Fruit fly (Drosophila melanogaster): ENCODE results near the gene if.

Gene if

DNA sequence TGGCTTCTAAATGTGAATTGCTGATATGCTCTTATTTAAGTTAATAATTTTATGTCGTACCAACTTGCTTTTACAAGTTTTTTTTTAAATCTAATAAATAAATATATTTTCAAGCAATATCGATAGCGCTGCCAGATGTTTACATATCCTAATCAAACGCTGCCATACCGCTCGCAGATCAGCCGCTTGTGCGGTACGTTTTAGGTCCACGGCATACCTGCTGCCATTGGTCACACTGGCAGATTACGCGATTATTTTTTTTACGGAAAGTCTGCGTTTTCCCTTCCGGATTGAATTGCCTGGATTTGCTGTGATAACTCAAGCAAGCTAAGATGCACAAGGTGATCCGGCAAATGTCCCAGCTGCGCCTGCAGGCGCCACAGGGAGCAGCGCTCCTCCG is 509 bp upstream of the if start, which contains the start of gene mRpL22 (continued):
- TF ChIP-seq CG4854 (GFP tag; optimal IDR thresholded peaks at IDR 0.05) (no peak), CG13287 (GFP tag; IDR thresholded peaks at IDR 0.05; ENCODE audit: partially characterized antibody) (0 out of 2 replicates have a peak, but pooled peaks have one; percentile 17), CG14710 (tag; optimal IDR thresholded peaks at IDR 0.05) (peak; percentile 56), Usf (GFP tag; optimal IDR thresholded peaks at IDR 0.05) (no peak), CG11504 (tag; optimal IDR thresholded peaks at IDR 0.05) (peak; percentile 32), Gsc (GFP tag; IDR thresholded peaks at IDR 0.05) (no peak), gfzf (GFP tag; optimal IDR thresholded peaks at IDR 0.05) (peak; percentile 71), HmgZ (tag; optimal IDR thresholded peaks at IDR 0.05) (no peak), Abd-B (GFP tag; optimal IDR thresholded peaks at IDR 0.05) (no peak), CG18476 (GFP tag; optimal IDR thresholded peaks at IDR 0.05) (no peak), Rfx (GFP tag; IDR thresholded peaks at IDR 0.05) (peak; percentile 31; the same call in 1 of the 2 replicates), Fer3 (tag; optimal IDR thresholded peaks at IDR 0.05) (no peak), BEAF-32 (GFP tag; optimal IDR thresholded peaks at IDR 0.05) (peak; percentile 56), CG12299 (tag; optimal IDR thresholded peaks at IDR 0.05) (no peak), CkIIα-i1 (GFP tag; IDR thresholded peaks at IDR 0.05) (no peak), Sin3A (optimal IDR thresholded peaks at IDR 0.05) (peak; percentile 36), CG7271 (tag; optimal IDR thresholded peaks at IDR 0.05) (no peak), Pdp1 (GFP tag; optimal IDR thresholded peaks at IDR 0.05) (peak in 1 of 2 experiments; percentile 65), CG11560 (tag; IDR thresholded peaks at IDR 0.05) (no peak), knrl (GFP tag; IDR thresholded peaks at IDR 0.05; ENCODE audit: partially characterized antibody) (peak; percentile 19; the same call in 1 of the 3 replicates), CG3847 (GFP tag; IDR thresholded peaks at IDR 0.05) (peak; percentile 70), MESR4 (GFP tag; optimal IDR thresholded peaks at IDR 0.05) (peak; percentile 88), crp (GFP tag; optimal IDR thresholded peaks at IDR 0.05) (peak in 1 of 2 experiments; percentile 77), CG17361 (GFP tag; IDR thresholded peaks at IDR 0.05) (peak; percentile 11; the same call in 1 of the 3 replicates), CG13624 (GFP tag; optimal IDR thresholded peaks at IDR 0.05) (no peak), Bgb (GFP tag; IDR thresholded peaks at IDR 0.05; ENCODE audit: partially characterized antibody) (peak; percentile 32; the same call in 1 of the 2 replicates), CG11093 (GFP tag; IDR thresholded peaks at IDR 0.05) (no peak), slbo (GFP tag; IDR thresholded peaks at IDR 0.05) (peak; percentile 25; the same call in 1 of the 2 replicates), CG9437 (GFP tag; optimal IDR thresholded peaks at IDR 0.05) (peak; percentile 69), luna (GFP tag; optimal IDR thresholded peaks at IDR 0.05) (no peak), stwl (tag; optimal IDR thresholded peaks at IDR 0.05) (peak; percentile 4), Med (GFP tag) (peak; percentile 37), CG6654 (GFP tag; optimal IDR thresholded peaks at IDR 0.05) (no peak), CG13424 (tag; optimal IDR thresholded peaks at IDR 0.05) (no peak), CG9797 (GFP tag; optimal IDR thresholded peaks at IDR 0.05) (peak; percentile 67), CG3838 (GFP tag; optimal IDR thresholded peaks at IDR 0.05) (no peak), Dbx (GFP tag; IDR thresholded peaks at IDR 0.05) (no peak), pzg (GFP tag; optimal IDR thresholded peaks at IDR 0.05) (peak; percentile 66), CG10267 (tag; optimal IDR thresholded peaks at IDR 0.05) (peak; percentile 6), grn (GFP tag; optimal IDR thresholded peaks at IDR 0.05) (peak; percentile 27), mld (GFP tag; IDR thresholded peaks at IDR 0.05; ENCODE audit: partially characterized antibody) (no peak), CG34422 (GFP tag; IDR thresholded peaks at IDR 0.05) (peak; percentile 20; the same call in 1 of the 3 replicates), CG4617 (GFP tag; optimal IDR thresholded peaks at IDR 0.05; ENCODE audit: borderline replicate concordance) (peak; percentile 35), vvl (GFP tag; IDR thresholded peaks at IDR 0.05) (peak; percentile 10; the same call in 1 of the 2 replicates), Opbp (GFP tag; IDR thresholded peaks at IDR 0.05; ENCODE audit: partially characterized antibody) (peak; percentile 31; the same call in 1 of the 3 replicates), CG32767 (GFP tag; IDR thresholded peaks at IDR 0.05) (no peak), CG12659 (GFP tag; optimal IDR thresholded peaks at IDR 0.05) (peak; percentile 20), CrebB (tag; optimal IDR thresholded peaks at IDR 0.05) (peak; percentile 28), Dref (GFP tag; IDR thresholded peaks at IDR 0.05) (peak; percentile 47)
